Worm (Caenorhabditis elegans) whole organism, young adult: ENCODE results near the gene ZC168.2.

Experiments used
- B0019.2 ChIP-seq: fragments of 200-800 bp; sonication (Bioruptor generic); conservative IDR thresholded peaks from 2 replicates; pipeline ENCODE4 v1.3.6; 2022; ENCODE audit warnings: missing genetic modification reagents, missing genetic modification characterization, missing compliant biosample characterization
- F49E8.2 ChIP-seq: sonication (generic microtip); optimal IDR thresholded peaks from 3 replicates; lab custom pipeline; 2017; ENCODE audit warnings: missing genetic modification characterization, mild to moderate bottlenecking, missing compliant biosample characterization, antibody characterized with exemption, moderate library complexity; ENCODE audit not compliant: insufficient read depth
- lag-1 ChIP-seq: fragments of 200-800 bp; sonication (Bioruptor generic); IDR thresholded peaks from 2 replicates; pipeline ENCODE4 v1.3.6; 2022; ENCODE audit warnings: missing genetic modification reagents, missing genetic modification characterization, missing compliant biosample characterization
- repo-1 ChIP-seq: sonication (generic microtip); optimal IDR thresholded peaks from 2 replicates; lab custom pipeline; 2017; ENCODE audit warnings: mild to moderate bottlenecking, missing genetic modification characterization, missing compliant biosample characterization

DNA sequence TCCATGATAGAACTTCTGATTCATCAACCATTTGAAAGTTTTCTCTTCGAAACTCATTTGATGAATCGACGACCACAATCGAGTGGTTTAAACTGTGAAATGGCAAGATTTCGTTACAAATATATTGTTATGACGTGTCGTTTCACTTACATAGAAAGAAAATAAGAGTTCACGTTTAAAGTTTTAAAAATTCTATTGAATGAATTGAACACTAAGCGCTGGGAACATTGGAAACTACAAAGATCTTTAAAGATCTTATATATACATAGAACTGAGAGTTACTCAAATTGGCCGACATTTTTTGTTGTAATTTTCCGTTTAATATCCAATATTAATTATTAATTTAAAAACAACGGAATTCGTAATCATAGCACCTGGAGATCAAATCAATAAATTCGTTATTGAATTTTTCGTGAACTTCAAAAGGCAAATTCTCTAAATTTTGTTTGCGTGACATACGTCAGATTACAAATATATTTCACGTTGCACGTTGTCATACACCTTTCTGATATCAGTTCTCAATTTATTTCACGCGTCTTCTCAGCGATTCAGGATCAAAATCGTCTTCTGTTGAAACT is 29.9 kb downstream of the ZC168.2 start, which contains the start of the genes T25B9.4 and T25B9.6:
- TF ChIP-seq lag-1 (GFP tag; lab: Robert Waterston, UW) (no peak), B0019.2 (GFP tag; lab: Robert Waterston, UW) (no peak), F49E8.2 (no peak), repo-1 (no peak)
